Worm (Caenorhabditis elegans) whole organism, L2 larva: ENCODE data around the gene srh-129.

Experiments used
- C34F6.9 ChIP-seq: fragments of 150-350 bp; optimal IDR thresholded peaks from 2 replicates; lab custom pipeline; 2014; ENCODE audit warnings: missing biosample characterization, missing genetic modification characterization
- F13H6.1 ChIP-seq: sonication (generic microtip); optimal IDR thresholded peaks from 2 replicates; lab custom pipeline; 2016; ENCODE audit warnings: missing genetic modification characterization, missing compliant biosample characterization
- R02D3.7 ChIP-seq: fragments of 150-350 bp; optimal IDR thresholded peaks from 2 replicates; lab custom pipeline; 2014; ENCODE audit warnings: missing biosample characterization, missing genetic modification characterization
- alr-1 ChIP-seq: fragments of 150-350 bp; optimal IDR thresholded peaks from 2 replicates; lab custom pipeline; 2014; ENCODE audit warnings: missing biosample characterization, missing genetic modification characterization
- aly-2 ChIP-seq: fragments of 150-350 bp; optimal IDR thresholded peaks from 2 replicates; lab custom pipeline; 2014; ENCODE audit warnings: missing biosample characterization, missing genetic modification characterization
- ama-1 ChIP-seq: fragments of 150-350 bp; optimal IDR thresholded peaks from 2 replicates; lab custom pipeline; 2018; ENCODE audit warnings: inconsistent platforms
- ceh-16 ChIP-seq: fragments of 150-350 bp; optimal IDR thresholded peaks from 2 replicates; lab custom pipeline; 2014; ENCODE audit warnings: missing biosample characterization, missing genetic modification characterization
- ceh-82 ChIP-seq: fragments of 150-350 bp; optimal IDR thresholded peaks from 2 replicates; lab custom pipeline; 2014; ENCODE audit warnings: missing biosample characterization, missing genetic modification characterization
- dmd-4 ChIP-seq: sonication (generic microtip); optimal IDR thresholded peaks from 2 replicates; lab custom pipeline; 2017; ENCODE audit warnings: missing biosample characterization, missing genetic modification characterization
- egl-27 ChIP-seq: sonication (generic microtip); optimal IDR thresholded peaks from 3 replicates; lab custom pipeline; 2017; ENCODE audit warnings: missing biosample characterization, missing genetic modification reagents, missing genetic modification characterization
- elt-1 ChIP-seq: fragments of 150-350 bp; optimal IDR thresholded peaks from 2 replicates; lab custom pipeline; 2014; ENCODE audit warnings: missing biosample characterization, missing genetic modification characterization
- elt-3 ChIP-seq: sonication (generic microtip); optimal IDR thresholded peaks from 2 replicates; lab custom pipeline; 2017; ENCODE audit warnings: missing biosample characterization, missing genetic modification characterization
- fos-1 ChIP-seq: fragments of 150-350 bp; optimal IDR thresholded peaks from 2 replicates; lab custom pipeline; 2014; ENCODE audit warnings: missing biosample characterization, missing genetic modification characterization
- lin-11 ChIP-seq: fragments of 150-350 bp; sonication (generic microtip); optimal IDR thresholded peaks from 2 replicates; lab custom pipeline; 2014; ENCODE audit warnings: missing biosample characterization, missing genetic modification characterization, inconsistent platforms, mixed read lengths
- lin-13 ChIP-seq: fragments of 150-350 bp; optimal IDR thresholded peaks from 2 replicates; lab custom pipeline; 2014; ENCODE audit warnings: missing biosample characterization, missing genetic modification reagents, missing genetic modification characterization
- lin-39 ChIP-seq: fragments of 150-350 bp; optimal IDR thresholded peaks from 2 replicates; lab custom pipeline; 2014; ENCODE audit warnings: missing biosample characterization, missing genetic modification reagents, missing genetic modification characterization
- lsy-2 ChIP-seq, 2 experiments: fragments of 150-350 bp in 1 of 2; sonication (generic microtip) in 1 of 2; optimal IDR thresholded peaks; 2 replicates each; lab custom pipeline; 2014 to 2017; ENCODE audit warnings: missing biosample characterization in 2 of 2, missing genetic modification characterization in 2 of 2
- mab-5 ChIP-seq: fragments of 150-350 bp; optimal IDR thresholded peaks from 2 replicates; lab custom pipeline; 2014; ENCODE audit warnings: missing biosample characterization, missing genetic modification characterization
- mdl-1 ChIP-seq, 2 experiments: fragments of 150-350 bp in 1 of 2; sonication (generic microtip) in 1 of 2; optimal IDR thresholded peaks; 2 replicates each; lab custom pipeline; 2017; ENCODE audit warnings: missing biosample characterization in 2 of 2, missing genetic modification characterization in 2 of 2
- nhr-10 ChIP-seq: sonication (generic microtip); optimal IDR thresholded peaks from 2 replicates; lab custom pipeline; 2017; ENCODE audit warnings: missing biosample characterization, missing genetic modification characterization
- nhr-12 ChIP-seq: fragments of 150-350 bp; optimal IDR thresholded peaks from 2 replicates; lab custom pipeline; 2014; ENCODE audit warnings: missing biosample characterization, missing genetic modification characterization
- nhr-129 ChIP-seq: fragments of 150-350 bp; optimal IDR thresholded peaks from 2 replicates; lab custom pipeline; 2014; ENCODE audit warnings: missing biosample characterization, missing genetic modification characterization
- nhr-21 ChIP-seq: fragments of 150-350 bp; optimal IDR thresholded peaks from 2 replicates; lab custom pipeline; 2014; ENCODE audit warnings: missing biosample characterization, missing genetic modification characterization
- nhr-23 ChIP-seq: fragments of 150-350 bp; optimal IDR thresholded peaks from 2 replicates; lab custom pipeline; 2014; ENCODE audit warnings: missing biosample characterization, missing genetic modification reagents, missing genetic modification characterization
- nhr-237 ChIP-seq: fragments of 150-350 bp; optimal IDR thresholded peaks from 2 replicates; lab custom pipeline; 2014; ENCODE audit warnings: missing biosample characterization, missing genetic modification characterization
- nhr-25 ChIP-seq: fragments of 150-350 bp; sonication (generic microtip); optimal IDR thresholded peaks from 3 replicates; lab custom pipeline; 2014; ENCODE audit warnings: missing biosample characterization, missing genetic modification characterization
- nhr-6 ChIP-seq: fragments of 150-350 bp; optimal IDR thresholded peaks from 2 replicates; lab custom pipeline; 2014; ENCODE audit warnings: missing biosample characterization, missing genetic modification characterization
- nhr-77 ChIP-seq: fragments of 150-350 bp; optimal IDR thresholded peaks from 2 replicates; lab custom pipeline; 2014; ENCODE audit warnings: missing biosample characterization, missing genetic modification characterization
- sem-4 ChIP-seq: fragments of 150-350 bp; optimal IDR thresholded peaks from 2 replicates; lab custom pipeline; 2014; ENCODE audit warnings: missing biosample characterization, missing genetic modification reagents, missing genetic modification characterization
- skn-1 ChIP-seq: sonication (generic microtip); optimal IDR thresholded peaks from 2 replicates; lab custom pipeline; 2017; ENCODE audit warnings: missing biosample characterization, missing genetic modification characterization
- sma-3 ChIP-seq: sonication (generic microtip); optimal IDR thresholded peaks from 2 replicates; lab custom pipeline; 2016; ENCODE audit warnings: missing genetic modification reagents, missing genetic modification characterization, missing compliant biosample characterization
- sma-9 ChIP-seq, 2 experiments: fragments of 150-350 bp in 1 of 2; sonication (generic microtip) in 1 of 2; optimal IDR thresholded peaks; 2 replicates each; lab custom pipeline; 2014 to 2016; ENCODE audit warnings: missing genetic modification characterization in 2 of 2, mild to moderate bottlenecking in 1 of 2, missing biosample characterization in 1 of 2, missing compliant biosample characterization in 1 of 2, missing genetic modification reagents in 1 of 2, moderate library complexity in 1 of 2
- snpc-4 ChIP-seq: fragments of 150-350 bp; optimal IDR thresholded peaks from 2 replicates; lab custom pipeline; 2014; ENCODE audit warnings: missing biosample characterization, missing genetic modification characterization
- unc-55 ChIP-seq: fragments of 150-350 bp; sonication (generic microtip); optimal IDR thresholded peaks from 3 replicates; lab custom pipeline; 2014; ENCODE audit warnings: missing biosample characterization, missing genetic modification reagents, missing genetic modification characterization
- zag-1 ChIP-seq: fragments of 150-350 bp; optimal IDR thresholded peaks from 2 replicates; lab custom pipeline; 2014; ENCODE audit warnings: missing biosample characterization, missing genetic modification characterization
- ztf-1 ChIP-seq: fragments of 200-800 bp; sonication (Bioruptor generic); conservative IDR thresholded peaks from 2 replicates; pipeline ENCODE4 v1.3.6; 2022; ENCODE audit warnings: missing genetic modification characterization, missing compliant biosample characterization
- ztf-11 ChIP-seq: sonication (generic microtip); optimal IDR thresholded peaks from 2 replicates; lab custom pipeline; 2017; ENCODE audit warnings: missing biosample characterization, missing genetic modification characterization

Gene srh-129

DNA sequence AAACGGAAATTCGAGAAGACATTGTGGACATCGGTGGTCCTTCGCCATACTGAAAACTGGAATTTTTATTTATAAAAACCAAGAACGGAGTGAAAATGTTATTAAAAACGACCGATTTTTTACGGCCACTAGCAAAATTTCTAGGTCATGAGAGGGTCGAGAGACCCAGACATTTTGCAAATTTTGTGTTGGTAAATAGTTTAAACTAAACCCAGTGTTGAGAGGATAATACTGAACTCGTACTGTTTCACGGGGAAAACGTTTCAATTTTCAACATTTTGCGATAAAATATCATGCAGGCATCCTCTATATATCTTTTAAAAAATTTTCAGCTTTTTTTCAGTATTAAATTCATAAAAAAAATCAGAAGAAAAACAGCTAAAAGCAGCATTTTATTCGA lies 24.6 kb downstream of the srh-129 start, which contains the start of gene C04F5.9:
Gene C04F5.9 (minus strand): TSS at position 101 of the 400 bp plus-strand sequence.
- TF ChIP-seq alr-1 (tag; lab: Kevin White, UChicago) (no peak), nhr-10 (tag; lab: Kevin White, UChicago) (no peak), nhr-23 (no peak), R02D3.7 (tag; lab: Kevin White, UChicago) (no peak), ztf-1 (GFP tag; lab: Robert Waterston, UW) (no peak), egl-27 (tag; lab: Kevin White, UChicago) (no peak), sma-3 (GFP tag; lab: Kevin White, UChicago) (no peak), ceh-82 (tag; lab: Kevin White, UChicago) (no peak), zag-1 (no peak), ceh-16 (tag; lab: Kevin White, UChicago) (no peak), dmd-4 (tag; lab: Kevin White, UChicago) (no peak), ztf-11 (tag; lab: Kevin White, UChicago) (no peak), lin-39 (tag; lab: Kevin White, UChicago) (no peak), fos-1 (no peak), nhr-25 (tag; lab: Kevin White, UChicago) (no peak), sem-4 (tag; lab: Kevin White, UChicago) (no peak), elt-3 (tag; lab: Kevin White, UChicago) (no peak)

DNA sequence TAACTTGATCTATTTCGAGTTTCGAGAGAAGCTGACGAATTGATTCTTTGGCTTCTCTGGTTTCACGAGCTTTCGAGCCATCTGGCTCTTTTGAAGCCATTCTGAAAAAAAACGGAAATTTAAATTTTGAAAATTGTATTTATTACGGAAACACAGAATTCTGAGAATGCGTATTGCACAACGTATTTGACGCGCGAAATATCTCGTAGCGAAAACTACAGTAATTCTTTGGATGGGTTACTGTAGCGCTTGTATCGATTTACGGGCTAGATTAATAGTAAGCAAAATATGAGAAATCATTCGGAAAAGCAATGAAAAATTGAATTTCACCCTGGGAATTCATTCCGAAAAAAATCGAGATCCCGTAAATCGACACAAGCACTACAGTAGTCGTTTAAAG lies 30.0 kb downstream of the srh-129 start, which contains the start of gene C04F5.8:
Gene C04F5.8 (minus strand): TSS at position 101 of the 400 bp plus-strand sequence.
- TF ChIP-seq sma-3 (GFP tag; lab: Kevin White, UChicago): no peak
- TF ChIP-seq, all 48 proteins: peak for 0

DNA sequence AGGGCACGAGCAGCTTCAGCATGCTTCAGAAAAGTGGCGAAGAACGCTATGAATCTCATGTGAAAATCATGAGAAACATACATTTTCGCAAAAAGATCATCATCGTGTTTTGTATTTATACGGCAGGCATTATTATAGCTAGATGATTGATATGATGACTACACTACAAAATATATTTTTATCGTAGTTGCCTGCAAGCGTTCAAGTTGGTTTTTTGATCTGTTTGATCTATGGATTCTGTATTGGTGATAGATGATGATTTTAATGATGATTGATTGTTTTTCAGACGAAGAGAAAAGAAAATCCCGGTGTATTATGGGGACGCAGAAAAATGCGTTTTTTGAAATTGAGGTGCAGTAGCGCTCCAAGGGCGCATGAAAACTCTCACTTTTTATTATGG lies 33.0 kb downstream of the srh-129 start, which contains the start of gene ugt-63:
Gene ugt-63 (minus strand): TSS at position 89 of the 400 bp plus-strand sequence.
- TF ChIP-seq nhr-25 (tag; lab: Kevin White, UChicago) (peak; percentile 29), mdl-1 (tag; optimal IDR thresholded peaks at IDR 0.05; lab: Kevin White, UChicago) (no peak), alr-1 (tag; lab: Kevin White, UChicago) (no peak), nhr-21 (peak; percentile 18), skn-1 (tag; lab: Kevin White, UChicago) (no peak), mab-5 (tag; lab: Kevin White, UChicago) (peak; percentile 30), sma-9 (GFP tag; optimal IDR thresholded peaks at IDR 0.05; lab: Kevin White, UChicago) (peak; percentile 69), sma-9 (tag; optimal IDR thresholded peaks at IDR 0.05; lab: Kevin White, UChicago) (no peak), snpc-4 (tag; lab: Kevin White, UChicago) (no peak)
- TF ChIP-seq, all 48 proteins: peak for 4

DNA sequence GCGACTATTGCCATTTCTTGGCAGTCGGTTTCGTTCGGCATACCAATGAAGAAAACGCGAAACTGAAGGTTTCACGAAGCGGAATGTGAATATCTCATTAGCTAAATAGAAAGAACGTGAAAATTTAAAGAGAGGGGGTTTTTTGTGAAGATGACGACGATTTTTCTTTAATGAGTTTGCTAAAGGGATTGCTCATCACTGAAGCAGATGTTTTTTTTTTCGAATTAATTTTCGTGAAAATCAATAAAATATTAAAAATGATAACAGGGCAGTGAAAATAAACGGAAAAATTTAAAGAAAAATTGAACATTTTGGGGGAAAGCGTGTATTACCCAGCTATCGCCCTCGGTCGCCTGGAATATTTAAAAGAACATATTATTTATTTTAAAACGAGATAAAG lies 35.9 kb downstream of the srh-129 start, which contains the start of gene srab-3:
Gene srab-3 (minus strand): TSS at position 101 of the 400 bp plus-strand sequence.
- TF ChIP-seq F13H6.1 (tag; lab: Kevin White, UChicago): no peak
- TF ChIP-seq nhr-6 (tag; lab: Kevin White, UChicago): no peak
- no peak for TF ChIP-seq nhr-12 (tag; lab: Kevin White, UChicago)
- TF ChIP-seq ceh-16 (tag; lab: Kevin White, UChicago): no peak
- no peak for TF ChIP-seq elt-1 (tag; lab: Kevin White, UChicago)
- TF ChIP-seq alr-1 (tag; lab: Kevin White, UChicago): no peak
- TF ChIP-seq sma-3 (GFP tag; lab: Kevin White, UChicago): no peak
- TF ChIP-seq nhr-237 (tag; lab: Kevin White, UChicago): no peak
- no peak for TF ChIP-seq lin-13 (GFP tag; lab: Kevin White, UChicago)
- TF ChIP-seq C34F6.9 (tag; lab: Kevin White, UChicago): no peak
- TF ChIP-seq fos-1: no peak
- TF ChIP-seq dmd-4 (tag; lab: Kevin White, UChicago): no peak
- no peak for TF ChIP-seq nhr-77 (tag; lab: Kevin White, UChicago)
- no peak for TF ChIP-seq zag-1
- no peak for TF ChIP-seq lsy-2 (tag; optimal IDR thresholded peaks at IDR 0.05; lab: Kevin White, UChicago)

DNA sequence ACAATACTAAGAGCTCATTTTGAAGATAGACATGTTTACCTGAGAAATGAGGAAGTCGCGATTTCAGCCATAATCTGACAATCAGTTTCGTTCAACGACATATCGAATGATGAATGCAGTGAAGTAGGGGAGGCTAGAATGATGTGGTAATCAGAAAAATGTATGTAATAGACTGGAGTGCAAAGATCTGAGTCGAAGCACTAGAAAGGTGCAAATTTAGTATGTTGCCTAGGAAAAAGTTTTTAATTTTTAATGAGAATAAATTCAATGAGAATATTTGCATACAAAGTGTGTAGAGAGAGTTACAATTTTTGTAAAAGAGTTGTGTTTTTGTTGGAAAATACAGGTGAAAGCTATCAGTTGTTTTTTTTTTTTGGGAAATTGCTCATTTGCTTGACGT lies 38.8 kb downstream of the srh-129 start, which contains the start of gene srab-2:
Gene srab-2 (minus strand): TSS at position 101 of the 400 bp plus-strand sequence.
- TF ChIP-seq R02D3.7 (tag; lab: Kevin White, UChicago): no peak
- no peak for TF ChIP-seq lin-11
- TF ChIP-seq nhr-129 (tag; lab: Kevin White, UChicago): no peak
- no peak for TF ChIP-seq unc-55
- TF ChIP-seq zag-1: no peak
- no peak for TF ChIP-seq nhr-23
- no peak for TF ChIP-seq aly-2 (tag; lab: Kevin White, UChicago)
- TF ChIP-seq lin-39 (tag; lab: Kevin White, UChicago): no peak
- no peak for TF ChIP-seq sma-3 (GFP tag; lab: Kevin White, UChicago)
- TF ChIP-seq egl-27 (tag; lab: Kevin White, UChicago): no peak
- no peak for TF ChIP-seq ama-1 (lab: Kevin White, UChicago)
- no peak for TF ChIP-seq ztf-1 (GFP tag; lab: Robert Waterston, UW)
